Comparison of ENCODE assay signal across 1 fruit fly cellular context in the genomic region with DNA sequence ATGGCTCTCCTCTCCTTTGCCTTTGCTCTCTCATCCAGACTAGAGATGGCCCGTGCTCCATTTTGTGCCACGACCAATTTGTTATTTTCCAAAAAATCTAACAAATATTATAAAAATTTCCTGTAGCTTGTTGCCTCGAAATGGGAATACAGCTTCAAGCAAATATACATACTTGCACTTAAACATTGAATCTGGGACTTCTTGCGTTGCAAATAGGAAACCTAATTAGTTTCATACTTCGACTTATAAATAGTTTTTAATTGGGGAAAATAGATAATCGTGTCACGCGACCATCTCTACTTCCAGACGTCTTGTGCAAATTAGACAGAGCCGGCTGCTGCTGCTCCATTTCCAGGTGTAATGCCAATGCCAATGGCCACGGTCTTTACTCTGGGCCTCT.
TF ChIP-seq lines count a peak whose summit lies in the region.

No protein-coding gene starts in this region.

TF ChIP-seq in whole organism, embryonic, 481 proteins besides CTCF, POLR2A, EP300 and RAD21 (continued from another document and continues in another):
- TF ChIP-seq Hr78 (GFP tag; optimal IDR thresholded peaks at IDR 0.05; lab: Kevin White, UChicago) (no peak), CG7928 (GFP tag; optimal IDR thresholded peaks at IDR 0.05; lab: Kevin White, UChicago) (no peak), az2 (GFP tag; optimal IDR thresholded peaks at IDR 0.05; lab: Kevin White, UChicago) (peak; percentile 37), CG11456 (GFP tag; IDR thresholded peaks at IDR 0.05; lab: Robert Waterston, UW) (no peak), danr (GFP tag; IDR thresholded peaks at IDR 0.05; lab: Robert Waterston, UW) (no peak), tin (GFP tag; optimal IDR thresholded peaks at IDR 0.05; lab: Kevin White, UChicago) (peak; percentile 23), Lhr (GFP tag; optimal IDR thresholded peaks at IDR 0.05; lab: Kevin White, UChicago) (no peak), CG13775 (GFP tag; optimal IDR thresholded peaks at IDR 0.05; lab: Kevin White, UChicago) (peak; percentile 41), insv (GFP tag; optimal IDR thresholded peaks at IDR 0.05; lab: Kevin White, UChicago) (no peak), Mad (GFP tag; optimal IDR thresholded peaks at IDR 0.05; lab: Kevin White, UChicago) (peak; percentile 33), stwl (tag; optimal IDR thresholded peaks at IDR 0.05; lab: Kevin White, UChicago) (no peak), gro (GFP tag; optimal IDR thresholded peaks at IDR 0.05; lab: Kevin White, UChicago) (peak; percentile 54), NC2α (GFP tag; optimal IDR thresholded peaks at IDR 0.05; lab: Kevin White, UChicago) (no peak), en (GFP tag; optimal IDR thresholded peaks at IDR 0.05; lab: Kevin White, UChicago) (no peak), H2.0 (GFP tag; IDR thresholded peaks at IDR 0.05; lab: Robert Waterston, UW) (0 out of 2 replicates have a peak, but pooled peaks have one; percentile 5), CG4730 (GFP tag; IDR thresholded peaks at IDR 0.05; lab: Robert Waterston, UW) (no peak), bab2 (GFP tag; optimal IDR thresholded peaks at IDR 0.05; lab: Kevin White, UChicago) (no peak), BEAF-32 (GFP tag; optimal IDR thresholded peaks at IDR 0.05; lab: Kevin White, UChicago) (peak; percentile 64), dpn (GFP tag; optimal IDR thresholded peaks at IDR 0.05; lab: Kevin White, UChicago) (peak in 1 of 2 experiments; percentile 31), jumu (GFP tag; optimal IDR thresholded peaks at IDR 0.05; lab: Kevin White, UChicago) (peak; percentile 15), CG12104 (GFP tag; optimal IDR thresholded peaks at IDR 0.05; lab: Kevin White, UChicago) (peak; percentile 27), CrebB (tag; optimal IDR thresholded peaks at IDR 0.05; lab: Kevin White, UChicago) (no peak), CG6654 (GFP tag; optimal IDR thresholded peaks at IDR 0.05; lab: Kevin White, UChicago) (no peak), eyg (GFP tag; optimal IDR thresholded peaks at IDR 0.05; lab: Kevin White, UChicago) (no peak), CG43689 (GFP tag; IDR thresholded peaks at IDR 0.05; lab: Robert Waterston, UW) (no peak), ash1 (GFP tag; optimal IDR thresholded peaks at IDR 0.05; lab: Kevin White, UChicago) (no peak), crp (GFP tag; optimal IDR thresholded peaks at IDR 0.05; lab: Kevin White, UChicago) (no peak), pum (GFP tag; optimal IDR thresholded peaks at IDR 0.05; lab: Kevin White, UChicago) (peak; percentile 17), Usf (GFP tag; optimal IDR thresholded peaks at IDR 0.05; lab: Kevin White, UChicago) (no peak), sd (tag; optimal IDR thresholded peaks at IDR 0.05; lab: Kevin White, UChicago) (no peak), CG4360 (GFP tag; IDR thresholded peaks at IDR 0.05; lab: Robert Waterston, UW) (no peak), ro (GFP tag; IDR thresholded peaks at IDR 0.05; lab: Robert Waterston, UW) (no peak), CG15514 (GFP tag; optimal IDR thresholded peaks at IDR 0.05; lab: Kevin White, UChicago) (peak; percentile 29), dm (GFP tag; optimal IDR thresholded peaks at IDR 0.05; lab: Kevin White, UChicago) (no peak), CG10274 (GFP tag; optimal IDR thresholded peaks at IDR 0.05; lab: Kevin White, UChicago) (no peak), B-H2 (GFP tag; optimal IDR thresholded peaks at IDR 0.05; lab: Kevin White, UChicago) (peak; percentile 40), Xrp1 (GFP tag; IDR thresholded peaks at IDR 0.05; lab: Robert Waterston, UW) (peak; percentile 57; the same call in 1 of the 2 replicates), Dfd (GFP tag; optimal IDR thresholded peaks at IDR 0.05; lab: Kevin White, UChicago) (no peak), CG32772 (GFP tag; IDR thresholded peaks at IDR 0.05; lab: Robert Waterston, UW) (no peak), Adf1 (GFP tag; IDR thresholded peaks at IDR 0.05; lab: Robert Waterston, UW) (no peak), Hand (GFP tag; optimal IDR thresholded peaks at IDR 0.05; lab: Kevin White, UChicago) (peak; percentile 32), sqz (GFP tag; optimal IDR thresholded peaks at IDR 0.05; lab: Kevin White, UChicago) (peak; percentile 0), lbe (GFP tag; optimal IDR thresholded peaks at IDR 0.05; lab: Kevin White, UChicago) (peak; percentile 0), CG9437 (GFP tag; optimal IDR thresholded peaks at IDR 0.05; lab: Kevin White, UChicago) (peak; percentile 13), sisA (GFP tag; IDR thresholded peaks at IDR 0.05; lab: Robert Waterston, UW) (peak; percentile 38; the same call in 1 of the 2 replicates), Ptx1 (GFP tag; IDR thresholded peaks at IDR 0.05; lab: Robert Waterston, UW) (peak; percentile 48), CG3407 (GFP tag; optimal IDR thresholded peaks at IDR 0.05; lab: Kevin White, UChicago) (no peak), CG14014 (GFP tag; IDR thresholded peaks at IDR 0.05; lab: Robert Waterston, UW) (0 out of 2 replicates have a peak, but pooled peaks have one; percentile 25), fru (optimal IDR thresholded peaks at IDR 0.05; lab: Kevin White, UChicago) (no peak), prd (optimal IDR thresholded peaks at IDR 0.05; lab: Kevin White, UChicago) (no peak), prd (GFP tag; IDR thresholded peaks at IDR 0.05; lab: Robert Waterston, UW) (no peak; the same call in 1 of the 3 replicates), GATAe (GFP tag; conservative IDR thresholded peaks at IDR 0.05; lab: Robert Waterston, UW) (no peak), pros (GFP tag; optimal IDR thresholded peaks at IDR 0.05; lab: Kevin White, UChicago) (peak; percentile 20), CG9797 (GFP tag; optimal IDR thresholded peaks at IDR 0.05; lab: Kevin White, UChicago) (no peak), ac (GFP tag; optimal IDR thresholded peaks at IDR 0.05; lab: Kevin White, UChicago) (no peak), Scr (GFP tag; IDR thresholded peaks at IDR 0.05; lab: Robert Waterston, UW; ENCODE audit: partially characterized antibody) (peak; percentile 65), cg (GFP tag; optimal IDR thresholded peaks at IDR 0.05; lab: Kevin White, UChicago) (no peak), gsb-n (tag; optimal IDR thresholded peaks at IDR 0.05; lab: Kevin White, UChicago) (peak; percentile 14), CG8359 (GFP tag; optimal IDR thresholded peaks at IDR 0.05; lab: Kevin White, UChicago; ENCODE audit: borderline replicate concordance) (no peak), lilli (GFP tag; optimal IDR thresholded peaks at IDR 0.05; lab: Kevin White, UChicago) (peak; percentile 68), Hr39 (optimal IDR thresholded peaks at IDR 0.05; lab: Kevin White, UChicago) (no peak), gce (GFP tag; IDR thresholded peaks at IDR 0.05; lab: Robert Waterston, UW) (no peak), CG18764 (GFP tag; optimal IDR thresholded peaks at IDR 0.05; lab: Kevin White, UChicago) (no peak), nerfin-1 (tag; optimal IDR thresholded peaks at IDR 0.05; lab: Kevin White, UChicago) (peak; percentile 23), tx (GFP tag; optimal IDR thresholded peaks at IDR 0.05; lab: Kevin White, UChicago) (no peak), CG6813 (GFP tag; optimal IDR thresholded peaks at IDR 0.05; lab: Kevin White, UChicago) (peak; percentile 12), vfl (GFP tag; optimal IDR thresholded peaks at IDR 0.05; lab: Kevin White, UChicago) (no peak), CG2199 (GFP tag; IDR thresholded peaks at IDR 0.05; lab: Robert Waterston, UW) (no peak), maf-S (GFP tag; optimal IDR thresholded peaks at IDR 0.05; lab: Kevin White, UChicago) (no peak), ems (GFP tag; optimal IDR thresholded peaks at IDR 0.05; lab: Kevin White, UChicago) (peak; percentile 51), CG15073 (GFP tag; optimal IDR thresholded peaks at IDR 0.05; lab: Kevin White, UChicago) (no peak), Ets97D (GFP tag; optimal IDR thresholded peaks at IDR 0.05; lab: Kevin White, UChicago) (no peak), CG11504 (tag; optimal IDR thresholded peaks at IDR 0.05; lab: Kevin White, UChicago) (peak; percentile 72), psq (GFP tag; optimal IDR thresholded peaks at IDR 0.05; lab: Kevin White, UChicago) (no peak), CG1832 (GFP tag; optimal IDR thresholded peaks at IDR 0.05; lab: Kevin White, UChicago) (no peak), Sox100B (GFP tag; optimal IDR thresholded peaks at IDR 0.05; lab: Kevin White, UChicago) (peak; percentile 49), ssp (GFP tag; IDR thresholded peaks at IDR 0.05; lab: Robert Waterston, UW) (no peak), unpg (GFP tag; optimal IDR thresholded peaks at IDR 0.05; lab: Kevin White, UChicago) (peak; percentile 61), CG11696 (GFP tag; IDR thresholded peaks at IDR 0.05; lab: Robert Waterston, UW) (no peak), mirr (GFP tag; optimal IDR thresholded peaks at IDR 0.05; lab: Kevin White, UChicago) (no peak), tap (tag; optimal IDR thresholded peaks at IDR 0.05; lab: Kevin White, UChicago) (peak; percentile 18), grau (tag; optimal IDR thresholded peaks at IDR 0.05; lab: Kevin White, UChicago) (peak; percentile 65), CG16813 (GFP tag; IDR thresholded peaks at IDR 0.05; lab: Robert Waterston, UW; ENCODE audit: partially characterized antibody) (peak; percentile 56), CG3847 (GFP tag; IDR thresholded peaks at IDR 0.05; lab: Robert Waterston, UW) (0 out of 2 replicates have a peak, but pooled peaks have one; percentile 18), run (tag; optimal IDR thresholded peaks at IDR 0.05; lab: Kevin White, UChicago) (no peak), C15 (GFP tag; IDR thresholded peaks at IDR 0.05; lab: Robert Waterston, UW) (no peak), CG10462 (GFP tag; optimal IDR thresholded peaks at IDR 0.05; lab: Kevin White, UChicago) (no peak), aop (GFP tag; IDR thresholded peaks at IDR 0.05; lab: Robert Waterston, UW) (no peak), nau (GFP tag; optimal IDR thresholded peaks at IDR 0.05; lab: Kevin White, UChicago) (peak; percentile 13), CG9609 (GFP tag; optimal IDR thresholded peaks at IDR 0.05; lab: Kevin White, UChicago) (no peak), onecut (GFP tag; IDR thresholded peaks at IDR 0.05; lab: Robert Waterston, UW) (peak; percentile 48), ci (GFP tag; IDR thresholded peaks at IDR 0.05; lab: Robert Waterston, UW) (peak; percentile 51; the same call in 1 of the 3 replicates), Ada2b (GFP tag; IDR thresholded peaks at IDR 0.05; lab: Robert Waterston, UW) (no peak), CG11085 (GFP tag; IDR thresholded peaks at IDR 0.05; lab: Robert Waterston, UW) (no peak), CG33213 (GFP tag; optimal IDR thresholded peaks at IDR 0.05; lab: Kevin White, UChicago) (peak; percentile 0), eve (GFP tag; optimal IDR thresholded peaks at IDR 0.05; lab: Kevin White, UChicago) (peak in 1 of 2 experiments; percentile 53), CG12769 (tag; optimal IDR thresholded peaks at IDR 0.05; lab: Kevin White, UChicago) (peak; percentile 42), CG17328 (GFP tag; IDR thresholded peaks at IDR 0.05; lab: Robert Waterston, UW) (no peak), nerfin-2 (GFP tag; IDR thresholded peaks at IDR 0.05; lab: Robert Waterston, UW; ENCODE audit: partially characterized antibody) (no peak), MTF-1 (GFP tag; optimal IDR thresholded peaks at IDR 0.05; lab: Kevin White, UChicago; ENCODE audit: borderline replicate concordance) (no peak), vvl (GFP tag; IDR thresholded peaks at IDR 0.05; lab: Robert Waterston, UW) (no peak; the same call in 1 of the 2 replicates), CG12236 (GFP tag; optimal IDR thresholded peaks at IDR 0.05; lab: Kevin White, UChicago) (no peak), ken (GFP tag; IDR thresholded peaks at IDR 0.05; lab: Robert Waterston, UW) (0 out of 3 replicates have a peak, but pooled peaks have one; percentile 25), slou (GFP tag; optimal IDR thresholded peaks at IDR 0.05; lab: Kevin White, UChicago) (no peak), CG17361 (GFP tag; IDR thresholded peaks at IDR 0.05; lab: Robert Waterston, UW) (peak; percentile 62; the same call in 1 of the 3 replicates), CG10147 (GFP tag; optimal IDR thresholded peaks at IDR 0.05; lab: Kevin White, UChicago) (peak; percentile 74), HLHmδ (GFP tag; optimal IDR thresholded peaks at IDR 0.05; lab: Kevin White, UChicago) (no peak), CG34376 (GFP tag; optimal IDR thresholded peaks at IDR 0.05; lab: Kevin White, UChicago) (peak; percentile 39), CG2129 (GFP tag; IDR thresholded peaks at IDR 0.05; lab: Robert Waterston, UW; ENCODE audit: partially characterized antibody) (peak; percentile 43; the same call in 1 of the 2 replicates), CG13287 (GFP tag; IDR thresholded peaks at IDR 0.05; lab: Robert Waterston, UW; ENCODE audit: partially characterized antibody) (peak; percentile 70), Fer3 (tag; optimal IDR thresholded peaks at IDR 0.05; lab: Kevin White, UChicago) (peak; percentile 57), Mes4 (GFP tag; optimal IDR thresholded peaks at IDR 0.05; lab: Kevin White, UChicago) (no peak), CG11723 (GFP tag; optimal IDR thresholded peaks at IDR 0.05; lab: Kevin White, UChicago) (no peak), ato (GFP tag; IDR thresholded peaks at IDR 0.05; lab: Robert Waterston, UW; ENCODE audit: partially characterized antibody) (no peak), D (optimal IDR thresholded peaks at IDR 0.05; lab: Kevin White, UChicago) (no peak), D (GFP tag; optimal IDR thresholded peaks at IDR 0.05; lab: Kevin White, UChicago) (peak; percentile 27), CG3838 (GFP tag; optimal IDR thresholded peaks at IDR 0.05; lab: Kevin White, UChicago) (no peak), CkIIα-i1 (GFP tag; IDR thresholded peaks at IDR 0.05; lab: Robert Waterston, UW) (no peak), abd-A (tag; optimal IDR thresholded peaks at IDR 0.05; lab: Kevin White, UChicago) (no peak), CG12391 (tag; optimal IDR thresholded peaks at IDR 0.05; lab: Kevin White, UChicago) (peak; percentile 60), Gsc (GFP tag; IDR thresholded peaks at IDR 0.05; lab: Robert Waterston, UW) (no peak), fd64A (GFP tag; optimal IDR thresholded peaks at IDR 0.05; lab: Kevin White, UChicago) (no peak), Ssrp (tag; optimal IDR thresholded peaks at IDR 0.05; lab: Kevin White, UChicago) (peak; percentile 37), zf30C (GFP tag; optimal IDR thresholded peaks at IDR 0.05; lab: Kevin White, UChicago) (no peak), CG14050 (GFP tag; IDR thresholded peaks at IDR 0.05; lab: Robert Waterston, UW) (no peak; the same call in 2 of the 3 replicates), bsh (GFP tag; optimal IDR thresholded peaks at IDR 0.05; lab: Kevin White, UChicago) (peak; percentile 47 to 81), Jarid2 (GFP tag; optimal IDR thresholded peaks at IDR 0.05; lab: Kevin White, UChicago) (no peak), CG2678 (tag; optimal IDR thresholded peaks at IDR 0.05; lab: Kevin White, UChicago) (peak; percentile 73)
